Worm (Caenorhabditis elegans): ENCODE results near the gene str-96.

Gene str-96

ce11 chrV:15281279-15281949, 12.4 kb downstream of the str-96 start, which contains the start of the genes srw-19 and srx-51:
Gene srw-19, minus strand, starts transcription at chrV:15281379.
Gene srx-51, plus strand, starts transcription at chrV:15281899.
- no peak for TF ChIP-seq flt-1 (GFP tag; IDR thresholded peaks at IDR 0.05)
- no peak for TF ChIP-seq ets-7 (tag; optimal IDR thresholded peaks at IDR 0.05)
- TF ChIP-seq hmg-4 (GFP tag; optimal IDR thresholded peaks at IDR 0.05), result no peak
- no peak for TF ChIP-seq F13C5.2 (tag; optimal IDR thresholded peaks at IDR 0.05)
- TF ChIP-seq ceh-13 (GFP tag; optimal IDR thresholded peaks at IDR 0.05), result no peak

- TF ChIP-seq scrt-1 (GFP tag; IDR thresholded peaks at IDR 0.05) (no peak), ets-7 (tag; optimal IDR thresholded peaks at IDR 0.05) (no peak), hnd-1 (tag; optimal IDR thresholded peaks at IDR 0.05) (no peak)
Measured at ce11 chrV:15276915-15277314, 16.9 kb downstream of the str-96 start, which contains the start of gene srw-17. Gene srw-17, minus strand, starts transcription at chrV:15277015.

ce11 chrV:15274757-15275156, 19.0 kb downstream of the str-96 start, which contains the start of gene srw-16:
Gene srw-16, minus strand, starts transcription at chrV:15274857.
- TF ChIP-seq aly-1 (tag; optimal IDR thresholded peaks at IDR 0.05) (no peak), flt-1 (GFP tag; IDR thresholded peaks at IDR 0.05) (no peak), ceh-36 (tag; optimal IDR thresholded peaks at IDR 0.05) (no peak), ama-1 (optimal IDR thresholded peaks at IDR 0.05) (no peak), hmg-4 (GFP tag; optimal IDR thresholded peaks at IDR 0.05) (no peak), hnd-1 (tag; optimal IDR thresholded peaks at IDR 0.05) (no peak), ets-7 (tag; optimal IDR thresholded peaks at IDR 0.05) (no peak), hmbx-1 (tag; optimal IDR thresholded peaks at IDR 0.05) (no peak), tbx-37 (GFP tag; conservative IDR thresholded peaks at IDR 0.05) (no peak), tra-4 (tag; optimal IDR thresholded peaks at IDR 0.05) (no peak), B0310.2 (tag; optimal IDR thresholded peaks at IDR 0.05) (no peak), tbx-11 (GFP tag; IDR thresholded peaks at IDR 0.05) (no peak), scrt-1 (GFP tag; IDR thresholded peaks at IDR 0.05) (no peak), F13C5.2 (tag; optimal IDR thresholded peaks at IDR 0.05) (no peak), pes-1 (GFP tag; IDR thresholded peaks at IDR 0.05) (no peak), ceh-13 (GFP tag; optimal IDR thresholded peaks at IDR 0.05) (no peak), sea-1 (GFP tag; conservative IDR thresholded peaks at IDR 0.05) (no peak)

ce11 chrV:15272263-15272662, 21.5 kb downstream of the str-96 start, which contains the start of gene T10H4.4:
Gene T10H4.4, minus strand, starts transcription at chrV:15272363.
- TF ChIP-seq F13C5.2 (tag; optimal IDR thresholded peaks at IDR 0.05) (no peak), hmg-4 (GFP tag; optimal IDR thresholded peaks at IDR 0.05) (no peak), aly-1 (tag; optimal IDR thresholded peaks at IDR 0.05) (no peak), pes-1 (GFP tag; IDR thresholded peaks at IDR 0.05) (no peak), tbx-37 (GFP tag; conservative IDR thresholded peaks at IDR 0.05) (no peak), B0310.2 (tag; optimal IDR thresholded peaks at IDR 0.05) (no peak), sea-1 (GFP tag; conservative IDR thresholded peaks at IDR 0.05) (no peak), ceh-36 (tag; optimal IDR thresholded peaks at IDR 0.05) (no peak), hnd-1 (tag; optimal IDR thresholded peaks at IDR 0.05) (no peak), ets-7 (tag; optimal IDR thresholded peaks at IDR 0.05) (no peak), scrt-1 (GFP tag; IDR thresholded peaks at IDR 0.05) (no peak), flt-1 (GFP tag; IDR thresholded peaks at IDR 0.05) (no peak), ama-1 (optimal IDR thresholded peaks at IDR 0.05) (no peak), ceh-13 (GFP tag; optimal IDR thresholded peaks at IDR 0.05) (no peak)

- TF ChIP-seq sea-1 (GFP tag; conservative IDR thresholded peaks at IDR 0.05) (no peak), pes-1 (GFP tag; IDR thresholded peaks at IDR 0.05) (no peak), tbx-11 (GFP tag; IDR thresholded peaks at IDR 0.05) (no peak), ceh-13 (GFP tag; optimal IDR thresholded peaks at IDR 0.05) (no peak), tbx-37 (GFP tag; conservative IDR thresholded peaks at IDR 0.05) (no peak), F13C5.2 (tag; optimal IDR thresholded peaks at IDR 0.05) (no peak), B0310.2 (tag; optimal IDR thresholded peaks at IDR 0.05) (no peak), ets-7 (tag; optimal IDR thresholded peaks at IDR 0.05) (no peak), hmg-4 (GFP tag; optimal IDR thresholded peaks at IDR 0.05) (no peak), ceh-36 (tag; optimal IDR thresholded peaks at IDR 0.05) (no peak), ama-1 (optimal IDR thresholded peaks at IDR 0.05) (no peak), hmbx-1 (tag; optimal IDR thresholded peaks at IDR 0.05) (no peak), hnd-1 (tag; optimal IDR thresholded peaks at IDR 0.05) (no peak), flt-1 (GFP tag; IDR thresholded peaks at IDR 0.05) (no peak), aly-1 (tag; optimal IDR thresholded peaks at IDR 0.05) (no peak)
Measured at ce11 chrV:15268302-15268701, 25.5 kb downstream of the str-96 start, which contains the start of gene srw-22. Gene srw-22, plus strand, starts transcription at chrV:15268602.

- TF ChIP-seq pes-1 (GFP tag; IDR thresholded peaks at IDR 0.05) (no peak), hmbx-1 (tag; optimal IDR thresholded peaks at IDR 0.05) (no peak), ceh-36 (tag; optimal IDR thresholded peaks at IDR 0.05) (no peak), ceh-13 (GFP tag; optimal IDR thresholded peaks at IDR 0.05) (no peak), B0310.2 (tag; optimal IDR thresholded peaks at IDR 0.05) (no peak), tbx-37 (GFP tag; conservative IDR thresholded peaks at IDR 0.05) (no peak), aly-1 (tag; optimal IDR thresholded peaks at IDR 0.05) (no peak), ets-7 (tag; optimal IDR thresholded peaks at IDR 0.05) (no peak), tbx-11 (GFP tag; IDR thresholded peaks at IDR 0.05) (no peak)
Measured at ce11 chrV:15267405-15267804, 26.4 kb downstream of the str-96 start, which contains the start of gene T10H4.13. Gene T10H4.13, minus strand, starts transcription at chrV:15267505.

- TF ChIP-seq tra-4 (tag; optimal IDR thresholded peaks at IDR 0.05) (no peak), scrt-1 (GFP tag; IDR thresholded peaks at IDR 0.05) (no peak), tbx-11 (GFP tag; IDR thresholded peaks at IDR 0.05) (no peak), aly-1 (tag; optimal IDR thresholded peaks at IDR 0.05) (no peak), ceh-13 (GFP tag; optimal IDR thresholded peaks at IDR 0.05) (no peak), flt-1 (GFP tag; IDR thresholded peaks at IDR 0.05) (no peak), sea-1 (GFP tag; conservative IDR thresholded peaks at IDR 0.05) (no peak), pes-1 (GFP tag; IDR thresholded peaks at IDR 0.05) (no peak), ets-7 (tag; optimal IDR thresholded peaks at IDR 0.05) (no peak), tbx-37 (GFP tag; conservative IDR thresholded peaks at IDR 0.05) (no peak), ama-1 (optimal IDR thresholded peaks at IDR 0.05) (no peak), F13C5.2 (tag; optimal IDR thresholded peaks at IDR 0.05) (no peak), ceh-36 (tag; optimal IDR thresholded peaks at IDR 0.05) (no peak), B0310.2 (tag; optimal IDR thresholded peaks at IDR 0.05) (no peak), hmg-4 (GFP tag; optimal IDR thresholded peaks at IDR 0.05) (no peak)
Measured at ce11 chrV:15265814-15266213, 28.0 kb downstream of the str-96 start, which contains the start of gene M01B2.13. Gene M01B2.13, minus strand, starts transcription at chrV:15265914.
